Fruit fly (Drosophila melanogaster) whole organism, embryonic: ENCODE data around the gene al.
A peak's percentile ranks its signal among the peaks of the same experiment; 100 is the strongest.

Experiments
- Antp ChIP-seq: fragments of 200-800 bp; sonication (Bioruptor generic); optimal IDR thresholded peaks from 3 replicates; lab custom pipeline; 2016; ENCODE audit warnings: missing biosample characterization, missing genetic modification characterization
- B-H1 ChIP-seq: fragments of 200-800 bp; sonication (Bioruptor generic); IDR thresholded peaks from 3 replicates; pipeline ENCODE4 v1.3.6; 2022; ENCODE audit warnings: missing biosample characterization, missing genetic modification characterization
- CG10959 ChIP-seq: fragments of 200-800 bp; sonication (Bioruptor generic); IDR thresholded peaks from 2 replicates; pipeline ENCODE4 v1.3.6; 2022; ENCODE audit warnings: missing biosample characterization, missing genetic modification characterization
- CG11093 ChIP-seq: fragments of 200-800 bp; sonication (Bioruptor generic); IDR thresholded peaks from 3 replicates; pipeline ENCODE4 v1.3.6; 2022; ENCODE audit warnings: missing biosample characterization, missing genetic modification characterization
- CG11560 ChIP-seq: fragments of 200-800 bp; sonication (Bioruptor generic); IDR thresholded peaks from 3 replicates; pipeline ENCODE4 v1.3.6; 2022; ENCODE audit warnings: missing biosample characterization, missing genetic modification characterization
- CG12104 ChIP-seq: fragments of 200-800 bp; sonication (Bioruptor generic); optimal IDR thresholded peaks from 3 replicates; lab custom pipeline; 2016; ENCODE audit warnings: missing biosample characterization, missing genetic modification characterization
- CG12391 ChIP-seq: fragments of 200-800 bp; sonication (Bioruptor generic); optimal IDR thresholded peaks from 3 replicates; lab custom pipeline; 2018; ENCODE audit warnings: missing biosample characterization, mild to moderate bottlenecking, missing genetic modification characterization, moderate library complexity
- CG12659 ChIP-seq: fragments of 200-800 bp; sonication (Bioruptor generic); optimal IDR thresholded peaks from 3 replicates; lab custom pipeline; 2017; ENCODE audit warnings: mild to moderate bottlenecking, missing biosample characterization, missing genetic modification reagents, missing genetic modification characterization
- CG15479 ChIP-seq: fragments of 200-800 bp; sonication (Bioruptor generic); optimal IDR thresholded peaks from 3 replicates; lab custom pipeline; 2019; ENCODE audit warnings: missing biosample characterization, mild to moderate bottlenecking, missing genetic modification characterization, moderate library complexity
- CG16813 ChIP-seq: fragments of 200-800 bp; sonication (Bioruptor generic); IDR thresholded peaks from 3 replicates; pipeline ENCODE4 v1.3.6; 2022; ENCODE audit warnings: missing biosample characterization, missing genetic modification characterization; ENCODE audit not compliant: partially characterized antibody
- CG17829 ChIP-seq: fragments of 200-800 bp; optimal IDR thresholded peaks from 2 replicates; lab custom pipeline; 2019; ENCODE audit warnings: missing biosample characterization, mild to moderate bottlenecking, missing genetic modification characterization, moderate library complexity
- CG18011 ChIP-seq: fragments of 200-800 bp; sonication (Bioruptor generic); optimal IDR thresholded peaks from 2 replicates; lab custom pipeline; 2017; ENCODE audit warnings: missing biosample characterization, missing genetic modification characterization, mild to moderate bottlenecking, moderate library complexity, missing genotype
- CG1832 ChIP-seq: fragments of 200-800 bp; sonication (Bioruptor generic); optimal IDR thresholded peaks from 2 replicates; lab custom pipeline; 2017; ENCODE audit warnings: missing biosample characterization, mild to moderate bottlenecking, missing genetic modification characterization, inconsistent platforms
- CG32532 ChIP-seq: fragments of 200-800 bp; sonication (Bioruptor generic); IDR thresholded peaks from 2 replicates; pipeline ENCODE4 v1.3.6; 2022; ENCODE audit warnings: missing biosample characterization, missing genetic modification characterization
- CG32772 ChIP-seq: fragments of 200-800 bp; sonication (Bioruptor generic); IDR thresholded peaks from 2 replicates; pipeline ENCODE4 v1.3.6; 2022; ENCODE audit warnings: missing biosample characterization, missing genetic modification characterization
- CG3995 ChIP-seq: fragments of 200-800 bp; sonication (Bioruptor generic); optimal IDR thresholded peaks from 3 replicates; lab custom pipeline; 2016; ENCODE audit warnings: missing biosample characterization, missing genetic modification characterization
- CG6272 ChIP-seq: fragments of 200-800 bp; sonication (Bioruptor generic); IDR thresholded peaks from 2 replicates; pipeline ENCODE4 v1.3.6; 2022; ENCODE audit warnings: missing biosample characterization, missing genetic modification characterization
- CG7556 ChIP-seq: fragments of 200-800 bp; sonication (Bioruptor generic); optimal IDR thresholded peaks from 2 replicates; lab custom pipeline; 2017; ENCODE audit warnings: missing biosample characterization, mild to moderate bottlenecking, missing genetic modification characterization
- CG9797 ChIP-seq: fragments of 200-800 bp; sonication (Bioruptor generic); optimal IDR thresholded peaks from 3 replicates; lab custom pipeline; 2018; ENCODE audit warnings: missing biosample characterization, mild to moderate bottlenecking, missing genetic modification characterization
- Chrac-16 ChIP-seq: fragments of 200-800 bp; sonication (Bioruptor generic); optimal IDR thresholded peaks from 3 replicates; lab custom pipeline; 2016; ENCODE audit warnings: missing biosample characterization, missing genetic modification characterization
- D19A ChIP-seq: fragments of 200-800 bp; optimal IDR thresholded peaks from 3 replicates; lab custom pipeline; 2019; ENCODE audit warnings: missing biosample characterization, mild to moderate bottlenecking, missing genetic modification characterization, moderate library complexity
- E2f2 ChIP-seq: fragments of 200-800 bp; sonication (Bioruptor generic); IDR thresholded peaks from 2 replicates; pipeline ENCODE4 v1.3.6; 2022; ENCODE audit warnings: missing biosample characterization, missing genetic modification characterization
- Elba2 ChIP-seq: fragments of 200-800 bp; sonication (Bioruptor generic); optimal IDR thresholded peaks from 3 replicates; lab custom pipeline; 2016; ENCODE audit warnings: missing biosample characterization, missing genetic modification characterization
- HmgZ ChIP-seq: fragments of 200-800 bp; sonication (Bioruptor generic); optimal IDR thresholded peaks from 2 replicates; lab custom pipeline; 2018; ENCODE audit warnings: missing biosample characterization, mild to moderate bottlenecking, missing genetic modification characterization
- Hsf ChIP-seq: fragments of 200-800 bp; sonication (Bioruptor generic); optimal IDR thresholded peaks from 3 replicates; lab custom pipeline; 2016; ENCODE audit warnings: missing biosample characterization, missing genetic modification characterization
- MTF-1 ChIP-seq: fragments of 200-800 bp; sonication (Bioruptor generic); optimal IDR thresholded peaks from 2 replicates; lab custom pipeline; 2018; ENCODE audit warnings: missing biosample characterization, mild to moderate bottlenecking, missing genetic modification characterization, borderline replicate concordance
- Pdp1 ChIP-seq, 2 experiments: fragments of 200-800 bp; sonication (Bioruptor generic); optimal IDR thresholded peaks; 3 replicates each; lab custom pipeline; 2016; ENCODE audit warnings: missing biosample characterization in 2 of 2, missing genetic modification characterization in 2 of 2, mild to moderate bottlenecking in 1 of 2, moderate library complexity in 1 of 2
- Rfx ChIP-seq: fragments of 200-800 bp; sonication (Bioruptor generic); IDR thresholded peaks from 2 replicates; pipeline ENCODE4 v1.3.6; 2022; ENCODE audit warnings: missing biosample characterization, missing genetic modification characterization
- abd-A ChIP-seq: fragments of 200-800 bp; sonication (Bioruptor generic); optimal IDR thresholded peaks from 3 replicates; lab custom pipeline; 2019; ENCODE audit warnings: missing biosample characterization, mild to moderate bottlenecking, missing genetic modification characterization, moderate library complexity
- cas ChIP-seq: fragments of 200-800 bp; sonication (Bioruptor generic); IDR thresholded peaks from 2 replicates; pipeline ENCODE4 v1.3.6; 2022; ENCODE audit warnings: missing biosample characterization, missing genetic modification characterization
- da ChIP-seq: fragments of 200-800 bp; sonication (Bioruptor generic); optimal IDR thresholded peaks from 2 replicates; lab custom pipeline; 2016; ENCODE audit warnings: missing biosample characterization, missing genetic modification characterization
- dati ChIP-seq: fragments of 200-800 bp; sonication (Bioruptor generic); IDR thresholded peaks from 2 replicates; pipeline ENCODE4 v1.3.6; 2022; ENCODE audit warnings: missing biosample characterization, missing genetic modification characterization
- dysf ChIP-seq: fragments of 200-800 bp; sonication (Bioruptor generic); IDR thresholded peaks from 3 replicates; pipeline ENCODE4 v1.3.6; 2022; ENCODE audit warnings: missing biosample characterization, missing genetic modification characterization
- ewg ChIP-seq: fragments of 200-800 bp; sonication (Bioruptor generic); optimal IDR thresholded peaks from 3 replicates; lab custom pipeline; 2017; ENCODE audit warnings: mild to moderate bottlenecking, missing biosample characterization, missing genetic modification reagents, missing genetic modification characterization
- gcm ChIP-seq: fragments of 200-800 bp; sonication (Bioruptor generic); optimal IDR thresholded peaks from 2 replicates; lab custom pipeline; 2019; ENCODE audit warnings: missing biosample characterization, mild to moderate bottlenecking, missing genetic modification characterization, moderate library complexity
- gro ChIP-seq: fragments of 200-800 bp; sonication (Bioruptor generic); optimal IDR thresholded peaks from 2 replicates; lab custom pipeline; 2016; ENCODE audit warnings: missing biosample characterization, missing genetic modification characterization
- hbn ChIP-seq: fragments of 200-800 bp; sonication (Bioruptor generic); IDR thresholded peaks from 2 replicates; pipeline ENCODE4 v1.3.6; 2022; ENCODE audit warnings: missing biosample characterization, missing genetic modification characterization; ENCODE audit not compliant: partially characterized antibody
- her ChIP-seq: fragments of 200-800 bp; sonication (Bioruptor generic); optimal IDR thresholded peaks from 2 replicates; lab custom pipeline; 2016; ENCODE audit warnings: missing biosample characterization, missing genetic modification characterization
- knrl ChIP-seq: fragments of 200-800 bp; sonication (Bioruptor generic); IDR thresholded peaks from 3 replicates; pipeline ENCODE4 v1.3.6; 2022; ENCODE audit warnings: missing biosample characterization, missing genetic modification characterization; ENCODE audit not compliant: partially characterized antibody
- lbe ChIP-seq: fragments of 200-800 bp; sonication (Bioruptor generic); optimal IDR thresholded peaks from 2 replicates; lab custom pipeline; 2016; ENCODE audit warnings: missing biosample characterization, mild to moderate bottlenecking, missing genetic modification characterization
- nerfin-1 ChIP-seq: fragments of 200-800 bp; sonication (Bioruptor generic); optimal IDR thresholded peaks from 3 replicates; lab custom pipeline; 2019; ENCODE audit warnings: missing biosample characterization, mild to moderate bottlenecking, missing genetic modification characterization, moderate library complexity
- schlank ChIP-seq: fragments of 200-800 bp; sonication (Bioruptor generic); optimal IDR thresholded peaks from 2 replicates; lab custom pipeline; 2018; ENCODE audit warnings: missing biosample characterization, mild to moderate bottlenecking, missing genetic modification characterization
- seq ChIP-seq: fragments of 200-800 bp; sonication (Bioruptor generic); IDR thresholded peaks from 2 replicates; pipeline ENCODE4 v1.3.6; 2022; ENCODE audit warnings: missing biosample characterization, missing genetic modification characterization
- tin ChIP-seq: fragments of 200-800 bp; sonication (Bioruptor generic); optimal IDR thresholded peaks from 3 replicates; lab custom pipeline; 2016; ENCODE audit warnings: missing biosample characterization, missing genetic modification characterization
- unc-4 ChIP-seq: fragments of 200-800 bp; sonication (Bioruptor generic); IDR thresholded peaks from 2 replicates; pipeline ENCODE4 v1.3.6; 2022; ENCODE audit warnings: missing biosample characterization, missing genetic modification characterization; ENCODE audit not compliant: partially characterized antibody
- vnd ChIP-seq: fragments of 200-800 bp; sonication (Bioruptor generic); IDR thresholded peaks from 3 replicates; pipeline ENCODE4 v1.3.6; 2022; ENCODE audit warnings: missing biosample characterization, missing genetic modification characterization; ENCODE audit not compliant: partially characterized antibody
- wdn ChIP-seq: fragments of 200-800 bp; sonication (Bioruptor generic); IDR thresholded peaks from 2 replicates; pipeline ENCODE4 v1.3.6; 2022; ENCODE audit warnings: missing biosample characterization, missing genetic modification characterization
- zf30C ChIP-seq: fragments of 200-800 bp; sonication (Bioruptor generic); optimal IDR thresholded peaks from 3 replicates; lab custom pipeline; 2018; ENCODE audit warnings: missing biosample characterization, mild to moderate bottlenecking, missing genetic modification characterization

Gene al

dm6 chr2L:403627-404575 is 26.0 kb downstream of the al start, which contains the start of gene Polr1B (continued):
- no peak for TF ChIP-seq her (GFP tag; lab: Kevin White, UChicago)
- no peak for TF ChIP-seq da
- TF ChIP-seq CG12659 (GFP tag; lab: Kevin White, UChicago) = peak; percentile 42
- TF ChIP-seq CG12391 (tag; lab: Kevin White, UChicago) = peak; percentile 50
- no peak for TF ChIP-seq Pdp1 (GFP tag; optimal IDR thresholded peaks at IDR 0.05; lab: Kevin White, UChicago)
- TF ChIP-seq CG12104 (GFP tag; lab: Kevin White, UChicago) = no peak
- peak; percentile 78 for TF ChIP-seq knrl (GFP tag; lab: Robert Waterston, UW)
- no peak for TF ChIP-seq CG1832
- no peak for TF ChIP-seq gcm (GFP tag; lab: Kevin White, UChicago)
- no peak for TF ChIP-seq zf30C
- TF ChIP-seq CG9797 (GFP tag; lab: Kevin White, UChicago) = peak; percentile 21
- no peak for TF ChIP-seq CG6272
- TF ChIP-seq ewg (GFP tag; lab: Kevin White, UChicago) = no peak
- peak; percentile 48; the same call in 1 of the 2 replicates for TF ChIP-seq unc-4 (GFP tag; lab: Robert Waterston, UW)
- no peak for TF ChIP-seq abd-A (tag; lab: Kevin White, UChicago)
- TF ChIP-seq CG10959 = no peak
- TF ChIP-seq Elba2 (GFP tag; lab: Kevin White, UChicago) = peak; percentile 38
- peak; percentile 93 for TF ChIP-seq E2f2
- TF ChIP-seq CG11560 (tag; lab: Robert Waterston, UW) = no peak
- TF ChIP-seq CG17829 (tag; lab: Kevin White, UChicago) = peak; percentile 36
- no peak for TF ChIP-seq B-H1 (GFP tag; lab: Robert Waterston, UW)
- TF ChIP-seq gro (GFP tag; lab: Kevin White, UChicago) = no peak
- no peak for TF ChIP-seq wdn (GFP tag; lab: Robert Waterston, UW)
- peak; percentile 77 for TF ChIP-seq HmgZ (tag; lab: Kevin White, UChicago)
- TF ChIP-seq Chrac-16 (GFP tag; lab: Kevin White, UChicago) = no peak
- TF ChIP-seq CG16813 (GFP tag; lab: Robert Waterston, UW) = 0 out of 3 replicates have a peak, but pooled peaks have one; percentile 33
- no peak for TF ChIP-seq D19A (tag; lab: Kevin White, UChicago)
- TF ChIP-seq MTF-1 = no peak
- TF ChIP-seq cas (GFP tag; lab: Robert Waterston, UW) = no peak
- TF ChIP-seq lbe (GFP tag; lab: Kevin White, UChicago) = no peak
- TF ChIP-seq Hsf (GFP tag; lab: Kevin White, UChicago) = no peak
- no peak for TF ChIP-seq nerfin-1 (tag; lab: Kevin White, UChicago)
- no peak for TF ChIP-seq CG18011 (GFP tag; lab: Kevin White, UChicago)
- 0 out of 2 replicates have a peak, but pooled peaks have one; percentile 46 for TF ChIP-seq hbn (GFP tag; lab: Robert Waterston, UW)
- no peak for TF ChIP-seq CG11093 (GFP tag; lab: Robert Waterston, UW)
- no peak for TF ChIP-seq dati (GFP tag; lab: Robert Waterston, UW)
- TF ChIP-seq CG7556 (GFP tag; lab: Kevin White, UChicago) = no peak
- TF ChIP-seq CG32772 (GFP tag; lab: Robert Waterston, UW) = no peak
- TF ChIP-seq CG3995 (GFP tag; lab: Kevin White, UChicago) = no peak
- no peak for TF ChIP-seq CG32532 (GFP tag; lab: Robert Waterston, UW)
- TF ChIP-seq vnd (GFP tag; lab: Robert Waterston, UW) = no peak
- TF ChIP-seq schlank (tag; lab: Kevin White, UChicago) = no peak
- no peak for TF ChIP-seq dysf (GFP tag; lab: Robert Waterston, UW)
- TF ChIP-seq tin (GFP tag; lab: Kevin White, UChicago) = no peak
- TF ChIP-seq Antp (GFP tag; lab: Kevin White, UChicago) = no peak
- no peak for TF ChIP-seq Rfx
- TF ChIP-seq seq (GFP tag; lab: Robert Waterston, UW) = no peak
- no peak for TF ChIP-seq CG15479 (GFP tag; lab: Kevin White, UChicago)
